Worm (Caenorhabditis elegans) whole organism, L1 larva: Measurements from ENCODE around the gene T19H5.7.

ENCODE experiments used
- C16A3.4 ChIP-seq: fragments of 150-350 bp; optimal IDR thresholded peaks from 2 replicates; lab custom pipeline; 2014; ENCODE audit warnings: missing biosample characterization, missing genetic modification characterization
- blmp-1 ChIP-seq: fragments of 150-350 bp; optimal IDR thresholded peaks from 2 replicates; lab custom pipeline; 2014; ENCODE audit warnings: missing biosample characterization, missing genetic modification characterization
- egl-27 ChIP-seq, 2 experiments: fragments of 150-350 bp in 1 of 2; sonication (generic microtip); optimal IDR thresholded peaks; 3 replicates each; lab custom pipeline; 2017 to 2018; ENCODE audit warnings: missing biosample characterization in 2 of 2, missing genetic modification characterization in 2 of 2, missing genetic modification reagents in 2 of 2
- lin-13 ChIP-seq: fragments of 150-350 bp; optimal IDR thresholded peaks from 2 replicates; lab custom pipeline; 2014; ENCODE audit warnings: missing biosample characterization, missing genetic modification reagents, missing genetic modification characterization
- mdl-1 ChIP-seq, 2 experiments: fragments of 150-350 bp; optimal IDR thresholded peaks; 2 replicates each; lab custom pipeline; 2014 to 2017; ENCODE audit warnings: missing biosample characterization in 2 of 2, missing genetic modification characterization in 2 of 2, inconsistent platforms in 1 of 2
- nhr-77 ChIP-seq: fragments of 150-350 bp; optimal IDR thresholded peaks from 2 replicates; lab custom pipeline; 2014; ENCODE audit warnings: missing biosample characterization, missing genetic modification characterization
- snpc-4 ChIP-seq: fragments of 150-350 bp; optimal IDR thresholded peaks from 2 replicates; lab custom pipeline; 2014; ENCODE audit warnings: missing biosample characterization, missing genetic modification characterization

- TF ChIP-seq nhr-77 (tag; lab: Kevin White, UChicago) (no peak), snpc-4 (tag; lab: Kevin White, UChicago) (no peak), blmp-1 (tag; lab: Kevin White, UChicago) (no peak), egl-27 (tag; optimal IDR thresholded peaks at IDR 0.05; lab: Kevin White, UChicago) (no peak), mdl-1 (tag; optimal IDR thresholded peaks at IDR 0.05; lab: Kevin White, UChicago) (no peak), lin-13 (GFP tag; lab: Kevin White, UChicago) (no peak), C16A3.4 (tag; lab: Kevin White, UChicago) (no peak)
Observed at ce11 chrII:9477567-9477966, 2.3 kb downstream of the T19H5.7 start, which contains the start of gene chil-27.
